Worm (Caenorhabditis elegans) whole organism, L3 larva: ENCODE data around the gene H06H21.11.

Experiments used
- elt-2 ChIP-seq: sonication (generic microtip); optimal IDR thresholded peaks from 2 replicates; lab custom pipeline; 2016; ENCODE audit warnings: missing genetic modification reagents, mild to moderate bottlenecking, missing genetic modification characterization, missing compliant biosample characterization
- fos-1 ChIP-seq: fragments of 150-350 bp; optimal IDR thresholded peaks from 2 replicates; lab custom pipeline; 2014; ENCODE audit warnings: missing biosample characterization, missing genetic modification characterization
- nfya-1 ChIP-seq: sonication (generic microtip); optimal IDR thresholded peaks from 2 replicates; lab custom pipeline; 2017; ENCODE audit warnings: missing genetic modification characterization, mild to moderate bottlenecking, missing compliant biosample characterization, antibody characterized with exemption, moderate library complexity; ENCODE audit not compliant: insufficient read depth
- nhr-12 ChIP-seq: fragments of 150-350 bp; optimal IDR thresholded peaks from 2 replicates; lab custom pipeline; 2014; ENCODE audit warnings: missing biosample characterization, missing genetic modification characterization
- pha-4 ChIP-seq: fragments of 150-350 bp; optimal IDR thresholded peaks from 2 replicates; lab custom pipeline; 2014; ENCODE audit warnings: missing biosample characterization, missing genetic modification reagents, missing genetic modification characterization
- skn-1 ChIP-seq: fragments of 150-350 bp; optimal IDR thresholded peaks from 2 replicates; lab custom pipeline; 2014; ENCODE audit warnings: missing biosample characterization, missing genetic modification characterization
- unc-39 ChIP-seq: sonication (generic microtip); optimal IDR thresholded peaks from 4 replicates; lab custom pipeline; 2017; ENCODE audit warnings: missing biosample characterization, missing genetic modification characterization
- zag-1 ChIP-seq: fragments of 150-350 bp; optimal IDR thresholded peaks from 2 replicates; lab custom pipeline; 2014; ENCODE audit warnings: missing biosample characterization, missing genetic modification characterization
- ztf-4 ChIP-seq: fragments of 150-350 bp; optimal IDR thresholded peaks from 2 replicates; lab custom pipeline; 2014; ENCODE audit warnings: missing biosample characterization, missing genetic modification characterization

ce11 chrIV:4809397-4809796 lies 2.3 kb upstream of the H06H21.11 start, which contains the start of gene ubxn-6:
- no peak for TF ChIP-seq zag-1 (tag; lab: Kevin White, UChicago)
- TF ChIP-seq nhr-12, result no peak
- TF ChIP-seq unc-39 (tag; lab: Kevin White, UChicago), result no peak
- no peak for TF ChIP-seq ztf-4 (tag; lab: Kevin White, UChicago)
- no peak for TF ChIP-seq skn-1 (tag; lab: Kevin White, UChicago)
- TF ChIP-seq fos-1, result no peak
- no peak for TF ChIP-seq elt-2 (tag; lab: Kevin White, UChicago)
- TF ChIP-seq pha-4 (tag; lab: Kevin White, UChicago), result no peak
- no peak for TF ChIP-seq nfya-1
